Worm (Caenorhabditis elegans) whole organism, L2 larva: ENCODE results near the gene F59F5.4.

ENCODE experiments used
- C34F6.9 ChIP-seq: fragments of 150-350 bp; optimal IDR thresholded peaks from 2 replicates; lab custom pipeline; 2014; ENCODE audit warnings: missing biosample characterization, missing genetic modification characterization
- F13H6.1 ChIP-seq: sonication (generic microtip); optimal IDR thresholded peaks from 2 replicates; lab custom pipeline; 2016; ENCODE audit warnings: missing genetic modification characterization, missing compliant biosample characterization
- R02D3.7 ChIP-seq: fragments of 150-350 bp; optimal IDR thresholded peaks from 2 replicates; lab custom pipeline; 2014; ENCODE audit warnings: missing biosample characterization, missing genetic modification characterization
- Y55F3AM.14 ChIP-seq: fragments of 200-800 bp; sonication (Bioruptor generic); optimal IDR thresholded peaks from 2 replicates; lab custom pipeline; 2018; ENCODE audit warnings: mild to moderate bottlenecking, missing genetic modification characterization, missing compliant biosample characterization
- ZK546.5 ChIP-seq: sonication (generic microtip); optimal IDR thresholded peaks from 2 replicates; lab custom pipeline; 2017; ENCODE audit warnings: missing biosample characterization, missing genetic modification characterization
- alr-1 ChIP-seq: fragments of 150-350 bp; optimal IDR thresholded peaks from 2 replicates; lab custom pipeline; 2014; ENCODE audit warnings: missing biosample characterization, missing genetic modification characterization
- aly-2 ChIP-seq: fragments of 150-350 bp; optimal IDR thresholded peaks from 2 replicates; lab custom pipeline; 2014; ENCODE audit warnings: missing biosample characterization, missing genetic modification characterization
- ama-1 ChIP-seq: fragments of 150-350 bp; optimal IDR thresholded peaks from 2 replicates; lab custom pipeline; 2018; ENCODE audit warnings: inconsistent platforms
- blmp-1 ChIP-seq: sonication (generic microtip); optimal IDR thresholded peaks from 2 replicates; lab custom pipeline; 2017; ENCODE audit warnings: missing genetic modification characterization, mild to moderate bottlenecking, missing compliant biosample characterization, antibody characterized with exemption, moderate library complexity; ENCODE audit not compliant: insufficient read depth
- ceh-16 ChIP-seq: fragments of 150-350 bp; optimal IDR thresholded peaks from 2 replicates; lab custom pipeline; 2014; ENCODE audit warnings: missing biosample characterization, missing genetic modification characterization
- ceh-82 ChIP-seq: fragments of 150-350 bp; optimal IDR thresholded peaks from 2 replicates; lab custom pipeline; 2014; ENCODE audit warnings: missing biosample characterization, missing genetic modification characterization
- crh-2 ChIP-seq: sonication (generic microtip); optimal IDR thresholded peaks from 2 replicates; lab custom pipeline; 2017; ENCODE audit warnings: missing biosample characterization, missing genetic modification characterization
- dmd-4 ChIP-seq: sonication (generic microtip); optimal IDR thresholded peaks from 2 replicates; lab custom pipeline; 2017; ENCODE audit warnings: missing biosample characterization, missing genetic modification characterization
- egl-27 ChIP-seq: sonication (generic microtip); optimal IDR thresholded peaks from 3 replicates; lab custom pipeline; 2017; ENCODE audit warnings: missing biosample characterization, missing genetic modification reagents, missing genetic modification characterization
- elt-3 ChIP-seq: sonication (generic microtip); optimal IDR thresholded peaks from 2 replicates; lab custom pipeline; 2017; ENCODE audit warnings: missing biosample characterization, missing genetic modification characterization
- fos-1 ChIP-seq: fragments of 150-350 bp; optimal IDR thresholded peaks from 2 replicates; lab custom pipeline; 2014; ENCODE audit warnings: missing biosample characterization, missing genetic modification characterization
- gmeb-1 ChIP-seq: fragments of 150-350 bp; optimal IDR thresholded peaks from 2 replicates; lab custom pipeline; 2014; ENCODE audit warnings: missing biosample characterization, missing genetic modification characterization
- lin-11 ChIP-seq: fragments of 150-350 bp; sonication (generic microtip); optimal IDR thresholded peaks from 2 replicates; lab custom pipeline; 2014; ENCODE audit warnings: missing biosample characterization, missing genetic modification characterization, inconsistent platforms, mixed read lengths
- lin-13 ChIP-seq: fragments of 150-350 bp; optimal IDR thresholded peaks from 2 replicates; lab custom pipeline; 2014; ENCODE audit warnings: missing biosample characterization, missing genetic modification reagents, missing genetic modification characterization
- lin-39 ChIP-seq: fragments of 150-350 bp; optimal IDR thresholded peaks from 2 replicates; lab custom pipeline; 2014; ENCODE audit warnings: missing biosample characterization, missing genetic modification reagents, missing genetic modification characterization
- lsy-2 ChIP-seq, 2 experiments: fragments of 150-350 bp in 1 of 2; sonication (generic microtip) in 1 of 2; optimal IDR thresholded peaks; 2 replicates each; lab custom pipeline; 2014 to 2017; ENCODE audit warnings: missing biosample characterization in 2 of 2, missing genetic modification characterization in 2 of 2
- mab-5 ChIP-seq: fragments of 150-350 bp; optimal IDR thresholded peaks from 2 replicates; lab custom pipeline; 2014; ENCODE audit warnings: missing biosample characterization, missing genetic modification characterization
- mbf-1 ChIP-seq: sonication (generic microtip); optimal IDR thresholded peaks from 2 replicates; lab custom pipeline; 2017; ENCODE audit warnings: missing biosample characterization, missing genetic modification characterization
- mdl-1 ChIP-seq, 2 experiments: fragments of 150-350 bp in 1 of 2; sonication (generic microtip) in 1 of 2; optimal IDR thresholded peaks; 2 replicates each; lab custom pipeline; 2017; ENCODE audit warnings: missing biosample characterization in 2 of 2, missing genetic modification characterization in 2 of 2
- nhr-11 ChIP-seq: fragments of 150-350 bp; optimal IDR thresholded peaks from 2 replicates; lab custom pipeline; 2014; ENCODE audit warnings: missing biosample characterization, missing genetic modification characterization
- nhr-129 ChIP-seq: fragments of 150-350 bp; optimal IDR thresholded peaks from 2 replicates; lab custom pipeline; 2014; ENCODE audit warnings: missing biosample characterization, missing genetic modification characterization
- nhr-21 ChIP-seq: fragments of 150-350 bp; optimal IDR thresholded peaks from 2 replicates; lab custom pipeline; 2014; ENCODE audit warnings: missing biosample characterization, missing genetic modification characterization
- nhr-23 ChIP-seq: fragments of 150-350 bp; optimal IDR thresholded peaks from 2 replicates; lab custom pipeline; 2014; ENCODE audit warnings: missing biosample characterization, missing genetic modification reagents, missing genetic modification characterization
- nhr-237 ChIP-seq: fragments of 150-350 bp; optimal IDR thresholded peaks from 2 replicates; lab custom pipeline; 2014; ENCODE audit warnings: missing biosample characterization, missing genetic modification characterization
- nhr-25 ChIP-seq: fragments of 150-350 bp; sonication (generic microtip); optimal IDR thresholded peaks from 3 replicates; lab custom pipeline; 2014; ENCODE audit warnings: missing biosample characterization, missing genetic modification characterization
- nhr-6 ChIP-seq: fragments of 150-350 bp; optimal IDR thresholded peaks from 2 replicates; lab custom pipeline; 2014; ENCODE audit warnings: missing biosample characterization, missing genetic modification characterization
- peb-1 ChIP-seq: fragments of 150-350 bp; optimal IDR thresholded peaks from 2 replicates; lab custom pipeline; 2014; ENCODE audit warnings: missing biosample characterization, missing genetic modification characterization
- sem-4 ChIP-seq: fragments of 150-350 bp; optimal IDR thresholded peaks from 2 replicates; lab custom pipeline; 2014; ENCODE audit warnings: missing biosample characterization, missing genetic modification reagents, missing genetic modification characterization
- sma-3 ChIP-seq: sonication (generic microtip); optimal IDR thresholded peaks from 2 replicates; lab custom pipeline; 2016; ENCODE audit warnings: missing genetic modification reagents, missing genetic modification characterization, missing compliant biosample characterization
- sma-9 ChIP-seq, 2 experiments: fragments of 150-350 bp in 1 of 2; sonication (generic microtip) in 1 of 2; optimal IDR thresholded peaks; 2 replicates each; lab custom pipeline; 2014 to 2016; ENCODE audit warnings: missing genetic modification characterization in 2 of 2, mild to moderate bottlenecking in 1 of 2, missing biosample characterization in 1 of 2, missing compliant biosample characterization in 1 of 2, missing genetic modification reagents in 1 of 2, moderate library complexity in 1 of 2
- snpc-4 ChIP-seq: fragments of 150-350 bp; optimal IDR thresholded peaks from 2 replicates; lab custom pipeline; 2014; ENCODE audit warnings: missing biosample characterization, missing genetic modification characterization
- unc-39 ChIP-seq: fragments of 150-350 bp; optimal IDR thresholded peaks from 2 replicates; lab custom pipeline; 2014; ENCODE audit warnings: missing biosample characterization, missing genetic modification characterization
- unc-55 ChIP-seq: fragments of 150-350 bp; sonication (generic microtip); optimal IDR thresholded peaks from 3 replicates; lab custom pipeline; 2014; ENCODE audit warnings: missing biosample characterization, missing genetic modification reagents, missing genetic modification characterization
- unc-62 ChIP-seq: fragments of 150-350 bp; optimal IDR thresholded peaks from 2 replicates; lab custom pipeline; 2014; ENCODE audit warnings: missing biosample characterization, missing genetic modification reagents, missing genetic modification characterization
- zag-1 ChIP-seq: fragments of 150-350 bp; optimal IDR thresholded peaks from 2 replicates; lab custom pipeline; 2014; ENCODE audit warnings: missing biosample characterization, missing genetic modification characterization
- ztf-1 ChIP-seq: fragments of 200-800 bp; sonication (Bioruptor generic); conservative IDR thresholded peaks from 2 replicates; pipeline ENCODE4 v1.3.6; 2022; ENCODE audit warnings: missing genetic modification characterization, missing compliant biosample characterization
- ztf-11 ChIP-seq: sonication (generic microtip); optimal IDR thresholded peaks from 2 replicates; lab custom pipeline; 2017; ENCODE audit warnings: missing biosample characterization, missing genetic modification characterization
- ztf-4 ChIP-seq: fragments of 150-350 bp; optimal IDR thresholded peaks from 2 replicates; lab custom pipeline; 2014; ENCODE audit warnings: missing biosample characterization, missing genetic modification characterization

Gene F59F5.4

ce11 chrX:10556764-10557163 lies 14.0 kb downstream of the F59F5.4 start:
- TF ChIP-seq nhr-25, result no peak
- TF ChIP-seq dmd-4 (tag; lab: Kevin White, UChicago), result no peak
- TF ChIP-seq R02D3.7 (tag; lab: Kevin White, UChicago), result no peak
- TF ChIP-seq sem-4 (tag; lab: Kevin White, UChicago), result no peak
- TF ChIP-seq nhr-21 (tag; lab: Kevin White, UChicago), result no peak
- TF ChIP-seq aly-2 (tag; lab: Kevin White, UChicago), result no peak
- no peak for TF ChIP-seq ceh-82
- TF ChIP-seq lsy-2 (tag; optimal IDR thresholded peaks at IDR 0.05; lab: Kevin White, UChicago), result no peak
- no peak for TF ChIP-seq lin-39 (tag; lab: Kevin White, UChicago)
- TF ChIP-seq mbf-1 (tag; lab: Kevin White, UChicago), result no peak
- TF ChIP-seq unc-55 (GFP tag; lab: Kevin White, UChicago), result no peak
- no peak for TF ChIP-seq ceh-16
- TF ChIP-seq zag-1 (tag; lab: Kevin White, UChicago), result no peak

- TF ChIP-seq sma-3 (GFP tag; lab: Kevin White, UChicago) (no peak), lin-39 (tag; lab: Kevin White, UChicago) (no peak), nhr-25 (no peak), ceh-16 (no peak), sma-9 (GFP tag; optimal IDR thresholded peaks at IDR 0.05; lab: Kevin White, UChicago) (no peak), sma-9 (tag; optimal IDR thresholded peaks at IDR 0.05; lab: Kevin White, UChicago) (no peak), nhr-23 (tag; lab: Kevin White, UChicago) (no peak), mbf-1 (tag; lab: Kevin White, UChicago) (no peak)
These were observed 16.4 kb downstream of the F59F5.4 start, which contains the start of gene F59F5.7 for ce11 chrX:10559203-10559602. F59F5.7 (plus strand) TSS chrX:10559503.

ce11 chrX:10566775-10567174 lies 24.0 kb downstream of the F59F5.4 start:
- TF ChIP-seq sem-4 (tag; lab: Kevin White, UChicago), result no peak
- TF ChIP-seq nhr-25, result no peak
- peak; percentile 9 for TF ChIP-seq lin-13 (GFP tag; lab: Kevin White, UChicago)
- TF ChIP-seq unc-55 (GFP tag; lab: Kevin White, UChicago), result peak; percentile 74
- TF ChIP-seq blmp-1 (tag; lab: Kevin White, UChicago), result peak; percentile 30
- TF ChIP-seq sma-3 (GFP tag; lab: Kevin White, UChicago), result no peak
- TF ChIP-seq C34F6.9 (tag; lab: Kevin White, UChicago), result peak; percentile 33
- peak; percentile 48 for TF ChIP-seq gmeb-1 (tag; lab: Kevin White, UChicago)
- TF ChIP-seq fos-1, result peak; percentile 56
- peak; percentile 7 for TF ChIP-seq F13H6.1
- TF ChIP-seq crh-2 (tag; lab: Kevin White, UChicago), result peak; percentile 56
- no peak for TF ChIP-seq Y55F3AM.14 (GFP tag; lab: Kevin White, UChicago)
- peak; percentile 37 for TF ChIP-seq sma-9 (GFP tag; optimal IDR thresholded peaks at IDR 0.05; lab: Kevin White, UChicago)
- no peak for TF ChIP-seq sma-9 (tag; optimal IDR thresholded peaks at IDR 0.05; lab: Kevin White, UChicago)
- peak in 1 of 2 experiments; percentile 54 for TF ChIP-seq lsy-2 (tag; optimal IDR thresholded peaks at IDR 0.05; lab: Kevin White, UChicago)
- TF ChIP-seq nhr-129 (tag; lab: Kevin White, UChicago), result peak; percentile 24

ce11 chrX:10568385-10569149 lies 25.8 kb downstream of the F59F5.4 start:
- TF ChIP-seq nhr-6 (tag; lab: Kevin White, UChicago) (peak; percentile 89), nhr-21 (tag; lab: Kevin White, UChicago) (peak; percentile 95), ztf-1 (GFP tag; lab: Robert Waterston, UW) (no peak), gmeb-1 (tag; lab: Kevin White, UChicago) (peak; percentile 67), F13H6.1 (peak; percentile 100), snpc-4 (peak; percentile 59), fos-1 (peak; percentile 87), unc-62 (GFP tag; lab: Kevin White, UChicago) (peak; percentile 31), lin-11 (peak; percentile 80), peb-1 (tag; lab: Kevin White, UChicago) (peak; percentile 96), dmd-4 (tag; lab: Kevin White, UChicago) (no peak), nhr-129 (tag; lab: Kevin White, UChicago) (peak; percentile 91), nhr-237 (tag; lab: Kevin White, UChicago) (peak; percentile 66), unc-55 (GFP tag; lab: Kevin White, UChicago) (peak; percentile 94), Y55F3AM.14 (GFP tag; lab: Kevin White, UChicago) (peak; percentile 87), lsy-2 (tag; optimal IDR thresholded peaks at IDR 0.05; lab: Kevin White, UChicago) (peak; percentile 64 to 88), alr-1 (tag; lab: Kevin White, UChicago) (peak; percentile 81), ZK546.5 (tag; lab: Kevin White, UChicago) (peak; percentile 38), ztf-4 (tag; lab: Kevin White, UChicago) (peak; percentile 53), elt-3 (no peak), mab-5 (tag; lab: Kevin White, UChicago) (peak; percentile 88), ama-1 (peak; percentile 92), nhr-23 (tag; lab: Kevin White, UChicago) (no peak), sem-4 (tag; lab: Kevin White, UChicago) (peak; percentile 92), R02D3.7 (tag; lab: Kevin White, UChicago) (no peak), egl-27 (tag; lab: Kevin White, UChicago) (peak; percentile 93), ztf-11 (tag; lab: Kevin White, UChicago) (peak; percentile 81), nhr-11 (tag; lab: Kevin White, UChicago) (peak; percentile 68), unc-39 (peak; percentile 78), mdl-1 (tag; optimal IDR thresholded peaks at IDR 0.05; lab: Kevin White, UChicago) (peak; percentile 86 to 98)
